Worm (Caenorhabditis elegans): ENCODE data around the gene C49F5.3.

C49F5.3 gene

DNA sequence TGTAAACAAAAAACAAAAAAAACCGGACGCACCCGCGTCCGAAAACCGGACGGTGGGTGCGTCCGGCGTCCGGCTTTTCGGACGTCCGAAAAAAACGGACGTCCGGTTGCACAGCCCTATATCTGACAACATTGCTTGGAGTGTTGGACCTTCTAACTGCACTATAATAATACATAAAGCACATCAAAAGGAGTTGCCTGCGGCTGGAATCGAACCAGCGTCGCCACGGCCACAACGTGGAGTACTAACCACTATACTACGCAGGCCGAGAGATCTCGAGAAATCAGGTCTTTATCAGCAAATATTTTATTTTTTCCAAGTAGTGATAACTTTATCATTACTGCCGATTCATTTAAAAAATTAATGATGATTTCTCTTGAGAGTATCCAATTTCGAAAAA is 9.9 kb upstream of the C49F5.3 start (continued):
- TF ChIP-seq snpc-1.2 (GFP tag; IDR thresholded peaks at IDR 0.05) = peak; percentile 79
- 0 out of 2 replicates have a peak, but pooled peaks have one; percentile 8 for TF ChIP-seq php-3 (GFP tag; IDR thresholded peaks at IDR 0.05)
- 0 out of 2 replicates have a peak, but pooled peaks have one; percentile 29 for TF ChIP-seq Y75B8A.6 (GFP tag; IDR thresholded peaks at IDR 0.05)
- TF ChIP-seq daf-8 (GFP tag; IDR thresholded peaks at IDR 0.05) = no peak
- peak; percentile 68; the same call in 1 of the 2 replicates for TF ChIP-seq dmd-8 (GFP tag; IDR thresholded peaks at IDR 0.05)
- no peak for TF ChIP-seq zfp-2 (tag; optimal IDR thresholded peaks at IDR 0.05)
- TF ChIP-seq mdl-1 (tag; optimal IDR thresholded peaks at IDR 0.05) = no peak
- TF ChIP-seq unc-39 (tag; optimal IDR thresholded peaks at IDR 0.05) = no peak
- no peak for TF ChIP-seq hlh-30 (tag; optimal IDR thresholded peaks at IDR 0.05; ENCODE audit: insufficient read depth)
- TF ChIP-seq hmg-1.1 (GFP tag; IDR thresholded peaks at IDR 0.05) = no peak; the same call in 1 of the 2 replicates
- TF ChIP-seq unc-62 (GFP tag; optimal IDR thresholded peaks at IDR 0.05 in 1 of 2) = no peak
- TF ChIP-seq unc-62 (tag; optimal IDR thresholded peaks at IDR 0.05) = no peak
- peak; percentile 4 for TF ChIP-seq hlh-11 (tag; optimal IDR thresholded peaks at IDR 0.05)
- TF ChIP-seq ceh-62 (tag; optimal IDR thresholded peaks at IDR 0.05) = no peak
- no peak for TF ChIP-seq Y105C5A.15 (GFP tag; IDR thresholded peaks at IDR 0.05)
- peak; percentile 10 for TF ChIP-seq lin-13 (GFP tag; optimal IDR thresholded peaks at IDR 0.05)
- TF ChIP-seq ztf-7 (tag; optimal IDR thresholded peaks at IDR 0.05) = no peak
- no peak for TF ChIP-seq F37D6.2 (tag; optimal IDR thresholded peaks at IDR 0.05)
- TF ChIP-seq daf-12 (tag; optimal IDR thresholded peaks at IDR 0.05) = no peak
- 0 out of 2 replicates have a peak, but pooled peaks have one; percentile 21 for TF ChIP-seq ctbp-1 (GFP tag; IDR thresholded peaks at IDR 0.05)
- TF ChIP-seq ceh-20 (GFP tag; IDR thresholded peaks at IDR 0.05) = no peak
- no peak for TF ChIP-seq tag-97 (GFP tag; IDR thresholded peaks at IDR 0.05)
- TF ChIP-seq jun-1 (tag; optimal IDR thresholded peaks at IDR 0.05) = no peak
- no peak for TF ChIP-seq duxl-1 (tag; optimal IDR thresholded peaks at IDR 0.05; ENCODE audit: poor library complexity)
- 0 out of 2 replicates have a peak, but pooled peaks have one; percentile 63 for TF ChIP-seq egl-43 (GFP tag; IDR thresholded peaks at IDR 0.05)
- TF ChIP-seq pqm-1 (tag; optimal IDR thresholded peaks at IDR 0.05) = no peak
- TF ChIP-seq dve-1 (tag; optimal IDR thresholded peaks at IDR 0.05; ENCODE audit: insufficient read depth) = peak; percentile 11
- TF ChIP-seq gei-8 (GFP tag; optimal IDR thresholded peaks at IDR 0.05) = no peak
- 0 out of 2 replicates have a peak, but pooled peaks have one; percentile 34 for TF ChIP-seq lin-29 (GFP tag; IDR thresholded peaks at IDR 0.05)
- TF ChIP-seq F10B5.3 (tag; optimal IDR thresholded peaks at IDR 0.05) = no peak
- TF ChIP-seq lin-39 (tag; optimal IDR thresholded peaks at IDR 0.05) = no peak
- 0 out of 2 replicates have a peak, but pooled peaks have one; percentile 31 for TF ChIP-seq lin-1 (GFP tag; IDR thresholded peaks at IDR 0.05)
- no peak for TF ChIP-seq ZK546.5 (tag; optimal IDR thresholded peaks at IDR 0.05)
- no peak for TF ChIP-seq lsy-2 (tag; optimal IDR thresholded peaks at IDR 0.05)
- TF ChIP-seq saeg-2 (GFP tag; IDR thresholded peaks at IDR 0.05) = no peak
- TF ChIP-seq nhr-77 (tag; optimal IDR thresholded peaks at IDR 0.05) = no peak
- 0 out of 2 replicates have a peak, but pooled peaks have one; percentile 46 for TF ChIP-seq zfp-3 (GFP tag; conservative IDR thresholded peaks at IDR 0.05)
- no peak for TF ChIP-seq rbr-2 (tag; optimal IDR thresholded peaks at IDR 0.05)
- no peak for TF ChIP-seq ama-1 (optimal IDR thresholded peaks at IDR 0.05)
- TF ChIP-seq ceh-32 (tag; optimal IDR thresholded peaks at IDR 0.05; ENCODE audit: poor library complexity) = no peak

DNA sequence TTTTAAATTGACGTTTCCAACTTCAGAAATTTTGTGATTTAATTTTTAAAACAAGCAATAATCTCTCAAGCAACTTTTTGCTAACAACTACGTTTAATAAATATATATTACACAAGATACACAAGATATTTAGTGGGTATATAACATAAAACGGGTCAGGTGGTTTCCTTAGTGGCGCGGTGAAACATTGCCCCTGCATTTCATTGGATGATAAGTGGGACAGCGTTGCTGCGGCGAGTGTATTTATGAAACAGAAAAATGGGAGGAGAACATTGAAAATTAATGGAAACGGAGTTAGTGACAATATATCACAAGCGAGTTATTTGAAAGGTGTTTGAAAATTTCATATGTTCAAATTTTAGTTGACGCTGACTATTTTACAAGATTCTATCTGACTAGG is 9.4 kb upstream of the C49F5.3 start:
- TF ChIP-seq T20F7.1 (GFP tag; optimal IDR thresholded peaks at IDR 0.05) = no peak
- TF ChIP-seq dmd-8 (GFP tag; IDR thresholded peaks at IDR 0.05) = no peak
- no peak for TF ChIP-seq hlh-11 (tag; optimal IDR thresholded peaks at IDR 0.05)
- TF ChIP-seq unc-62 (GFP tag; optimal IDR thresholded peaks at IDR 0.05 in 1 of 2) = no peak
- TF ChIP-seq unc-62 (tag; optimal IDR thresholded peaks at IDR 0.05) = no peak
- peak; percentile 49 for TF ChIP-seq mxl-3 (GFP tag; optimal IDR thresholded peaks at IDR 0.05)
- no peak for TF ChIP-seq php-3 (GFP tag; IDR thresholded peaks at IDR 0.05)
- TF ChIP-seq daf-16 (GFP tag; optimal IDR thresholded peaks at IDR 0.05) = no peak
- TF ChIP-seq daf-16 (tag; optimal IDR thresholded peaks at IDR 0.05) = peak; percentile 16
- no peak for TF ChIP-seq nhr-10 (tag; optimal IDR thresholded peaks at IDR 0.05)
- no peak for TF ChIP-seq nhr-48 (tag; optimal IDR thresholded peaks at IDR 0.05)
- TF ChIP-seq saeg-2 (GFP tag; IDR thresholded peaks at IDR 0.05) = no peak
- no peak for TF ChIP-seq daf-19 (GFP tag; conservative IDR thresholded peaks at IDR 0.05)
- TF ChIP-seq lin-15B (tag; optimal IDR thresholded peaks at IDR 0.05) = no peak
- TF ChIP-seq hif-1 (tag; optimal IDR thresholded peaks at IDR 0.05) = no peak
- TF ChIP-seq madf-5 (GFP tag; IDR thresholded peaks at IDR 0.05) = no peak
- TF ChIP-seq nhr-77 (tag; optimal IDR thresholded peaks at IDR 0.05) = no peak
- no peak for TF ChIP-seq aha-1 (tag)
- TF ChIP-seq dve-1 (tag; optimal IDR thresholded peaks at IDR 0.05; ENCODE audit: insufficient read depth) = peak; percentile 15
- TF ChIP-seq hlh-30 (tag; optimal IDR thresholded peaks at IDR 0.05; ENCODE audit: insufficient read depth) = peak; percentile 66
- TF ChIP-seq nhr-28 (tag; optimal IDR thresholded peaks at IDR 0.05) = peak; percentile 51
